Worm (Caenorhabditis elegans): ENCODE data around the gene apy-1.

Gene apy-1

DNA sequence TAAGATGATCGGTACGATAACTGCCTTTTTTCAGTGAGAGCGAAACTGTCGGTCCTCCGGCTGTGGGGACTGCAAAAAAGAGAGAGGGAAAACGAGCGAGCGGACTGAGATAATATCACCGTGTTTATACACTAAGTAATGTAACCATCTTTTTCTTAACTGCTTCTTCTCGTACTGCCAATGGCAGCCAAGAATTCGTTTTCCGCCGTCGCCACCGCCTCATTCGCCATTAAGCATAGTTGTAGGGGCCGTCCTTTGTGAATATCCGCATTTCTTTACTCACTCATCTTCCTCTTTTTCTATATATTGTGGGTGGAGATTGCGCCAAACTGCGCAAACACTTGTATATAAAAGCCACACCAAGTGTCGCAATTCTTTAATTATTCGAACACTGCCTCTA is 23.0 kb downstream of the apy-1 start, which contains the start of gene col-174:
Gene col-174 (plus strand): TSS at position 301 of the 400 bp plus-strand sequence.
- TF ChIP-seq Y75B8A.6 (GFP tag; IDR thresholded peaks at IDR 0.05), result no peak
- no peak for TF ChIP-seq D1046.2 (GFP tag; IDR thresholded peaks at IDR 0.05)
- TF ChIP-seq Y105C5A.15 (GFP tag; IDR thresholded peaks at IDR 0.05), result no peak
- TF ChIP-seq nhr-42 (GFP tag; IDR thresholded peaks at IDR 0.05), result no peak
- TF ChIP-seq arid-1 (GFP tag; conservative IDR thresholded peaks at IDR 0.05), result no peak
- no peak for TF ChIP-seq daf-8 (GFP tag; IDR thresholded peaks at IDR 0.05)
- no peak for TF ChIP-seq mxl-2 (GFP tag; conservative IDR thresholded peaks at IDR 0.05)
- no peak for TF ChIP-seq fos-1 (tag; optimal IDR thresholded peaks at IDR 0.05)
- TF ChIP-seq spr-3 (GFP tag; optimal IDR thresholded peaks at IDR 0.05), result no peak
- no peak for TF ChIP-seq T20F7.1 (GFP tag; optimal IDR thresholded peaks at IDR 0.05)
- TF ChIP-seq F49E8.2 (tag; optimal IDR thresholded peaks at IDR 0.05; ENCODE audit: borderline replicate concordance), result no peak
- no peak for TF ChIP-seq F37D6.2 (tag; optimal IDR thresholded peaks at IDR 0.05)

DNA sequence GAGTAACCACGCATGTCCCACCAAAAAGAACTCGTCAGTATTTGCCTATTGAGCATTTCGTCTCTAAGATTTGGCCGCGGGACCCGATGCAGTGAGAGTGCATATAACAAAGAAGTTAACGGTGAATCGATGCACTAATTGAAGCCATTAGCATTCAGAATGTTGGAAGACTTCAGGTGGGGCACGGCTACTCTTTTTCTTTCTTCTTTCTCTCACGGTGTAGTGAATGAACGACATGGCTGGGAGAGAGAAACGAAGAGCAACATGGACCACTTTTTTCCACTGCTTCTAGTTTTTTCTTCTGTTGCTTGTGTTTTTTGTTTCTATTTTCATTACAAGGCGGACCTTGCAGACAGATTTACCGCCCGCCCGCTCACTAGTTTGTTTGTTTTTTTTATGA is 28.4 kb downstream of the apy-1 start:
- peak in 1 of 2 experiments; percentile 91 for TF ChIP-seq unc-62 (GFP tag; optimal IDR thresholded peaks at IDR 0.05 in 1 of 2)
- TF ChIP-seq unc-62 (tag; optimal IDR thresholded peaks at IDR 0.05), result no peak
- TF ChIP-seq tag-97 (GFP tag; IDR thresholded peaks at IDR 0.05), result no peak

DNA sequence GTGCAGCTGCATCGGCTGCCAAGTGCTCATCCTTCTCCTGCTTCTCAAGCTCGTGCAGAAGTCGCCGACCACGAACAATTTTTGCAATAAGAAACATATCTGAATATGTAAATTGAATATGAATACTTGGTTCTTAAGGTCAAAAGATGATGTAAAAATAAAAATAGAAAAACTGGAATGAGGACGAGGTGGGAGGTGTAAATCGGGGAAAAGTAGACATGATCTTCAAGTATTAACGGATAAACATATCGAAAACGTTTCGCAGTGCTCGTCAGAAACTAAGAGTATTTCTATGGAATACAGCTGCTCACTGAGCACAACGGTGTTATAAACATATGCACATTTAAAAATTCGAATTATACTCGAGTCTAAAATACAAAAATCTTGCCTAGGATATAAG is 29.5 kb downstream of the apy-1 start, which contains the start of gene glb-16:
Gene glb-16 (minus strand): TSS at position 101 of the 400 bp plus-strand sequence.
- no peak for TF ChIP-seq zip-11 (GFP tag; IDR thresholded peaks at IDR 0.05)
- no peak for TF ChIP-seq mxl-3 (GFP tag; optimal IDR thresholded peaks at IDR 0.05)
- TF ChIP-seq mep-1 (tag; optimal IDR thresholded peaks at IDR 0.05), result no peak
- no peak for TF ChIP-seq nhr-48 (tag; optimal IDR thresholded peaks at IDR 0.05)
- no peak for TF ChIP-seq Y5F2A.4 (GFP tag; optimal IDR thresholded peaks at IDR 0.05)
- no peak for TF ChIP-seq D1046.2 (GFP tag; IDR thresholded peaks at IDR 0.05)
- TF ChIP-seq ztf-11 (tag; optimal IDR thresholded peaks at IDR 0.05), result no peak
- no peak for TF ChIP-seq nhr-76 (tag; optimal IDR thresholded peaks at IDR 0.05)
- no peak for TF ChIP-seq nhr-11 (tag; optimal IDR thresholded peaks at IDR 0.05)
- TF ChIP-seq set-16 (GFP tag; IDR thresholded peaks at IDR 0.05), result no peak
- TF ChIP-seq Y105C5A.15 (GFP tag; IDR thresholded peaks at IDR 0.05), result no peak
- no peak for TF ChIP-seq daf-12 (tag; optimal IDR thresholded peaks at IDR 0.05)

DNA sequence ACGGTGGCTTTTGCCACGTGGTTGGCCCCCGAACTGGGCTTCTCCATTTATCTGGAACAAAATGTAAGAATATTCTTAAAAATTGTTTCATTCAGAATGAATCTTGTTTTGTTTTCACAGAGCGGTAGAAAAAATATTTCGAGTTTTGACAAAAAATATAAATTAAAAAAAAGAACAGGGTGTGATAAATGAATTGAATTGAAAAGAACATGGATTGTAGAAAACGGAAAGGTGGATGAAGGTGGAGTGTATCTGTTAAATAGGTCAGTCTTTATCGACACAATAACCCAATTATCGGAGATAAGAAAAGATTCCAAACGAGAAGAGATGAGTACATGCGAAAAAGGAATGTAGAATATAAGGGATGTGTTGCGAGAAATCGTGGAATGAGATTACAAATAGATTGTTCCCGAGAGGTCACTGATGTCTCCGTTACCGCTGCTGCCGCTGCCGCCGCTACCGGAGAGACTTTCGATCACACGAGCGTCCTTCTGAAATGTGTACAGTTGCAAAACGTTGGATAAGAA is 31.7 kb downstream of the apy-1 start, which contains the start of gene dpy-7:
Gene dpy-7 (minus strand): TSS at position 51 of the 527 bp plus-strand sequence.
- no peak for TF ChIP-seq ZK546.5 (tag; optimal IDR thresholded peaks at IDR 0.05)
- TF ChIP-seq unc-62 (GFP tag; optimal IDR thresholded peaks at IDR 0.05 in 1 of 2), result peak in 1 of 2 experiments; percentile 41
- no peak for TF ChIP-seq unc-62 (tag; optimal IDR thresholded peaks at IDR 0.05)

DNA sequence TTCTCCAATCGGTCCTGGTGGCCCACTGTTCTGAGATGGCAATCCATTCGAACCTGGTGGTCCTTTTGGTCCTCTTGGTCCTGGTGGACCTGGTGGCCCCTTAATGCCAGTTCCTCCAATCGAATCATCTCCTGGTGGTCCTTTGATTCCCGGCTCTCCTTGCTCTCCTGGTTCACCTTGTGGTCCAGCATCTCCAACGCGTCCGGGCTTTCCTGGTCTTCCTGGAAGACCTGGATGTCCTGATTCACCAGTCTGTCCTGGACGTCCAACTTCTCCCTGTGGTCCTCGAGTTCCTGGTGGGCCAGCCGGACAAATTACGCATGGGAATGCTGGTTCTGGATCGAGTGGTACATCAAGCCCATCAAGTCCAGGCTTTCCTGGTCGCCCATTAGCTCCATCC is 32.7 kb downstream of the apy-1 start:
- TF ChIP-seq nhr-111 (GFP tag; optimal IDR thresholded peaks at IDR 0.05) (no peak), T20F7.1 (GFP tag; optimal IDR thresholded peaks at IDR 0.05) (no peak), daf-16 (GFP tag; optimal IDR thresholded peaks at IDR 0.05) (no peak), daf-16 (tag; optimal IDR thresholded peaks at IDR 0.05) (no peak), nhr-237 (tag; optimal IDR thresholded peaks at IDR 0.05) (no peak), nhr-77 (tag; optimal IDR thresholded peaks at IDR 0.05) (no peak), set-16 (GFP tag; IDR thresholded peaks at IDR 0.05) (peak; percentile 87; the same call in 1 of the 2 replicates), mxl-2 (GFP tag; conservative IDR thresholded peaks at IDR 0.05) (no peak), lin-1 (GFP tag; IDR thresholded peaks at IDR 0.05) (no peak), lin-13 (GFP tag; optimal IDR thresholded peaks at IDR 0.05) (no peak), ztf-7 (tag; optimal IDR thresholded peaks at IDR 0.05) (no peak), ctbp-1 (GFP tag; IDR thresholded peaks at IDR 0.05) (no peak), lin-29 (GFP tag; IDR thresholded peaks at IDR 0.05) (no peak), jun-1 (tag; optimal IDR thresholded peaks at IDR 0.05) (no peak), nhr-25 (tag; optimal IDR thresholded peaks at IDR 0.05; ENCODE audit: borderline replicate concordance, insufficient read depth) (no peak), ztf-11 (tag; optimal IDR thresholded peaks at IDR 0.05) (no peak), mdt-29 (GFP tag; IDR thresholded peaks at IDR 0.05) (no peak), spr-3 (GFP tag; optimal IDR thresholded peaks at IDR 0.05) (no peak), dmd-8 (GFP tag; IDR thresholded peaks at IDR 0.05) (0 out of 2 replicates have a peak, but pooled peaks have one; percentile 16), aha-1 (tag) (peak; percentile 84), lin-39 (tag; optimal IDR thresholded peaks at IDR 0.05) (no peak), dve-1 (tag; optimal IDR thresholded peaks at IDR 0.05; ENCODE audit: insufficient read depth) (no peak), nhr-11 (tag; optimal IDR thresholded peaks at IDR 0.05) (no peak)

Data from whole organism, L4 larva.